Worm (Caenorhabditis elegans): ENCODE results near the gene orc-4.

The orc-4 gene

DNA sequence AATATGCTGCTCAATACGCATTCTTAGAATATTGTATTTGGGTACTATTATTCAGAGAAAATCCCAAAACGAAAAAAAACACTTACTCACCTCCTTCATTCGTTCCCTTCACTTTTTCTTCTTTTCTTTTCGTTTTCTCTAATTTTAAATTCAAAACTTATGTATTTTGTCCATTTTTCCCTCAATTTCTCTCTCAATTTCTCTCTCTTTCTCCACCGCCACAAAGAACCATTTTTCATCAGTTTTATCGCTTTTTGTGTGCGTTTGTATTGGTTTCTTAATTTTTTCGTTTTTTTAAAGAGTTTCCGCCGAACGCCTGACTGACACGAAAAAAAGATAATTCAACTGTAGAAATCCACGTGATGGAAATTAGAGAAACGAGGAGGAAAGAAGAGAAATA is 8.7 kb downstream of the orc-4 start, which contains the start of gene cnt-2:
Gene cnt-2 (plus strand): TSS at position 301 of the 400 bp plus-strand sequence.
- TF ChIP-seq blmp-1 (tag; optimal IDR thresholded peaks at IDR 0.05; ENCODE audit: insufficient read depth), result no peak
- no peak for TF ChIP-seq elt-3 (tag; optimal IDR thresholded peaks at IDR 0.05)
- no peak for TF ChIP-seq nhr-11 (tag; optimal IDR thresholded peaks at IDR 0.05)
- TF ChIP-seq lin-11 (tag; optimal IDR thresholded peaks at IDR 0.05), result no peak
- TF ChIP-seq nhr-237 (tag; optimal IDR thresholded peaks at IDR 0.05), result no peak
- TF ChIP-seq lin-13 (GFP tag; optimal IDR thresholded peaks at IDR 0.05), result no peak
- no peak for TF ChIP-seq snpc-4 (tag; optimal IDR thresholded peaks at IDR 0.05)
- TF ChIP-seq fos-1 (tag; optimal IDR thresholded peaks at IDR 0.05), result no peak
- no peak for TF ChIP-seq unc-55 (GFP tag; optimal IDR thresholded peaks at IDR 0.05)
- no peak for TF ChIP-seq sem-4 (tag; optimal IDR thresholded peaks at IDR 0.05)

- no peak for TF ChIP-seq mdl-1 (tag; optimal IDR thresholded peaks at IDR 0.05)
- TF ChIP-seq ztf-4 (tag; optimal IDR thresholded peaks at IDR 0.05), result no peak
- TF ChIP-seq sma-3 (GFP tag; optimal IDR thresholded peaks at IDR 0.05), result no peak
- TF ChIP-seq lin-13 (GFP tag; optimal IDR thresholded peaks at IDR 0.05), result no peak
- no peak for TF ChIP-seq sma-9 (GFP tag; optimal IDR thresholded peaks at IDR 0.05)
- no peak for TF ChIP-seq sma-9 (tag; optimal IDR thresholded peaks at IDR 0.05)
- TF ChIP-seq nhr-11 (tag; optimal IDR thresholded peaks at IDR 0.05), result no peak
- no peak for TF ChIP-seq aly-2 (tag; optimal IDR thresholded peaks at IDR 0.05)
- TF ChIP-seq sem-4 (tag; optimal IDR thresholded peaks at IDR 0.05), result no peak
- no peak for TF ChIP-seq lin-39 (tag; optimal IDR thresholded peaks at IDR 0.05)
- TF ChIP-seq ama-1 (optimal IDR thresholded peaks at IDR 0.05), result no peak
- no peak for TF ChIP-seq mbf-1 (tag; optimal IDR thresholded peaks at IDR 0.05)
- no peak for TF ChIP-seq peb-1 (tag; optimal IDR thresholded peaks at IDR 0.05)
- no peak for TF ChIP-seq lin-11 (tag; optimal IDR thresholded peaks at IDR 0.05)
- TF ChIP-seq dmd-4 (tag; optimal IDR thresholded peaks at IDR 0.05), result no peak
Observed at ce11 chrIII:10656069-10656468, 10.1 kb downstream of the orc-4 start.

ce11 chrIII:10657661-10658060 is 11.7 kb downstream of the orc-4 start:
- no peak for TF ChIP-seq zag-1 (tag; optimal IDR thresholded peaks at IDR 0.05)

DNA sequence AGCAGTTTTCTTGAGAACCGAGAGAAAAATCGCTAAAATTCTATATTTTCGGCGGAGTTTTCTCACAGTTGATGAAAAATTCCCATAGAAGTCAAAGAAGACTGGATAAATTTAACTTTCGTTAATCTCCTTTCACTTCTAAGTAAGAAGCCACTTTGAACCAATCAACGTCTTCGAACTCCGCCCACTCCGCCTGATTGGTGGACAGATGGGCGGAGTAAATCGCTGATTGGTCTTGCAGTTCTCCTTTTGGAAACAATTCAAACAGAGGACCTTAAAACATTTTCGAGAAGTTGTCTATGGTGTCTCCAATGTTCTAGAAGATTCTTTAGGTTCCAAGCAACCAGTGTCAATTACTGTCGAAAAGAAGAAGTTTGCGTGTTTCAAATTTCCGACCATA is 12.4 kb downstream of the orc-4 start:
- TF ChIP-seq mab-5 (tag; optimal IDR thresholded peaks at IDR 0.05) (no peak), ZK546.5 (tag; optimal IDR thresholded peaks at IDR 0.05) (no peak), F13H6.1 (tag; optimal IDR thresholded peaks at IDR 0.05) (no peak), ztf-1 (GFP tag; conservative IDR thresholded peaks at IDR 0.05) (no peak), skn-1 (tag; optimal IDR thresholded peaks at IDR 0.05) (no peak), nhr-23 (tag; optimal IDR thresholded peaks at IDR 0.05) (no peak), ztf-4 (tag; optimal IDR thresholded peaks at IDR 0.05) (no peak), blmp-1 (tag; optimal IDR thresholded peaks at IDR 0.05; ENCODE audit: insufficient read depth) (no peak), ama-1 (optimal IDR thresholded peaks at IDR 0.05) (no peak), unc-39 (tag; optimal IDR thresholded peaks at IDR 0.05) (no peak), lin-11 (tag; optimal IDR thresholded peaks at IDR 0.05) (no peak)

DNA sequence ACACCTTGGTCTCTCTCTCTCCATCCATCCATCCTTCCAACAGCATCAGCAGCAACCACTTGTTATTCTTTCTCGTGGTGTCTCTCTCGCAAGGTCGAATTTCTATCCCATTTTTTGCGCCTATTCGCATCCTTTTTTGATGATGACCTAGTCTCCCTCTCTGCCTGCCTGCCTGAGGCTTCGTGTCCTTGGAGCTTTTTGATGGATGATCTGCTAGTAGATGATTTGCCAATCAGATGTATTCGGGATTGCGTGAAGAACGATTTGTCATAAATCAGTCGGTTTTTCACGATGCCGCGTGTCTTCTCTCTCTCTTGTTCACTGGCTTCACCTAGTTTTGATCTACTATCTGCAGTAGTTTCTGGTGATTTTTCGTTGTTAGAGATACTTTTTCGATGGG is 15.3 kb downstream of the orc-4 start:
- TF ChIP-seq nhr-25 (tag; optimal IDR thresholded peaks at IDR 0.05), result peak; percentile 30
- no peak for TF ChIP-seq nhr-10 (tag; optimal IDR thresholded peaks at IDR 0.05)
- peak; percentile 11 for TF ChIP-seq sma-3 (GFP tag; optimal IDR thresholded peaks at IDR 0.05)
- TF ChIP-seq mbf-1 (tag; optimal IDR thresholded peaks at IDR 0.05), result no peak
- peak; percentile 7 for TF ChIP-seq nhr-129 (tag; optimal IDR thresholded peaks at IDR 0.05)

- no peak for TF ChIP-seq aly-2 (tag; optimal IDR thresholded peaks at IDR 0.05)
- no peak for TF ChIP-seq dmd-4 (tag; optimal IDR thresholded peaks at IDR 0.05)
- TF ChIP-seq ZK546.5 (tag; optimal IDR thresholded peaks at IDR 0.05), result no peak
- TF ChIP-seq C34F6.9 (tag; optimal IDR thresholded peaks at IDR 0.05), result no peak
Observed at ce11 chrIII:10666640-10667039, 20.7 kb downstream of the orc-4 start.
